Fruit fly (Drosophila melanogaster): ENCODE data around the gene CG15443.
A peak's percentile ranks its signal among the peaks of the same experiment; 100 is the strongest.

Gene CG15443

dm6 chr2L:4418819-4419218 lies 44.4 kb downstream of the CG15443 start (continued):
- TF ChIP-seq bbx (GFP tag; IDR thresholded peaks at IDR 0.05; ENCODE audit: partially characterized antibody) (peak; percentile 67), knrl (GFP tag; IDR thresholded peaks at IDR 0.05; ENCODE audit: partially characterized antibody) (peak; percentile 42; the same call in 1 of the 3 replicates), hb (GFP tag; IDR thresholded peaks at IDR 0.05; ENCODE audit: partially characterized antibody) (peak; percentile 50; the same call in 1 of the 3 replicates), dmrt99B (tag; optimal IDR thresholded peaks at IDR 0.05) (no peak), CG18476 (GFP tag; optimal IDR thresholded peaks at IDR 0.05) (no peak), Taf1 (GFP tag; IDR thresholded peaks at IDR 0.05) (no peak), CG16813 (GFP tag; IDR thresholded peaks at IDR 0.05; ENCODE audit: partially characterized antibody) (peak; percentile 50; the same call in 2 of the 3 replicates), CG11695 (GFP tag; IDR thresholded peaks at IDR 0.05) (no peak), tna (GFP tag; IDR thresholded peaks at IDR 0.05; ENCODE audit: partially characterized antibody) (peak; percentile 21; the same call in 1 of the 2 replicates), bcd (GFP tag; optimal IDR thresholded peaks at IDR 0.05) (no peak), ato (GFP tag; IDR thresholded peaks at IDR 0.05; ENCODE audit: partially characterized antibody) (peak; percentile 37; the same call in 1 of the 2 replicates), CG34224 (GFP tag; IDR thresholded peaks at IDR 0.05; ENCODE audit: partially characterized antibody) (0 out of 3 replicates have a peak, but pooled peaks have one; percentile 35)

dm6 chr2L:4417982-4418381 lies 45.3 kb downstream of the CG15443 start:
- peak; percentile 45; the same call in 1 of the 3 replicates for TF ChIP-seq ase (GFP tag; IDR thresholded peaks at IDR 0.05)
- no peak for TF ChIP-seq CG16815 (GFP tag; optimal IDR thresholded peaks at IDR 0.05)
- no peak for TF ChIP-seq Nf-YC (tag; optimal IDR thresholded peaks at IDR 0.05)
- TF ChIP-seq CG12219 (GFP tag; optimal IDR thresholded peaks at IDR 0.05) = no peak
- TF ChIP-seq phol (tag; optimal IDR thresholded peaks at IDR 0.05) = no peak
- TF ChIP-seq HLH54F (GFP tag; optimal IDR thresholded peaks at IDR 0.05) = no peak
- TF ChIP-seq dmrt11E (tag; optimal IDR thresholded peaks at IDR 0.05) = no peak
- TF ChIP-seq CG4404 (GFP tag; IDR thresholded peaks at IDR 0.05) = no peak
- TF ChIP-seq MTF-1 (GFP tag; optimal IDR thresholded peaks at IDR 0.05; ENCODE audit: borderline replicate concordance) = no peak
- TF ChIP-seq CG8089 (GFP tag; optimal IDR thresholded peaks at IDR 0.05) = no peak
- 0 out of 2 replicates have a peak, but pooled peaks have one; percentile 38 for TF ChIP-seq ttk (GFP tag; IDR thresholded peaks at IDR 0.05)
- TF ChIP-seq CHES-1-like (GFP tag; optimal IDR thresholded peaks at IDR 0.05) = no peak
- no peak for TF ChIP-seq E2f2 (GFP tag; IDR thresholded peaks at IDR 0.05)
- TF ChIP-seq CG13894 (tag; optimal IDR thresholded peaks at IDR 0.05) = no peak
- TF ChIP-seq CG3065 (GFP tag; optimal IDR thresholded peaks at IDR 0.05) = no peak
- peak; percentile 53 for TF ChIP-seq lmd (GFP tag; IDR thresholded peaks at IDR 0.05)
- no peak for TF ChIP-seq zf30C (GFP tag; optimal IDR thresholded peaks at IDR 0.05)
- 0 out of 3 replicates have a peak, but pooled peaks have one; percentile 31 for TF ChIP-seq C15 (GFP tag; IDR thresholded peaks at IDR 0.05)
- TF ChIP-seq nmo (GFP tag; optimal IDR thresholded peaks at IDR 0.05) = no peak
- TF ChIP-seq sr (GFP tag; IDR thresholded peaks at IDR 0.05) = peak; percentile 59; the same call in 1 of the 3 replicates
- TF ChIP-seq sna (GFP tag; IDR thresholded peaks at IDR 0.05; ENCODE audit: partially characterized antibody) = no peak
- no peak for TF ChIP-seq CG18599 (GFP tag; optimal IDR thresholded peaks at IDR 0.05)
- peak; percentile 18 for TF ChIP-seq dmrt99B (tag; optimal IDR thresholded peaks at IDR 0.05)
- TF ChIP-seq run (tag; optimal IDR thresholded peaks at IDR 0.05) = no peak
- TF ChIP-seq CG31224 (GFP tag; IDR thresholded peaks at IDR 0.05) = no peak
- TF ChIP-seq slbo (GFP tag; IDR thresholded peaks at IDR 0.05) = peak; percentile 27; the same call in 1 of the 2 replicates
- TF ChIP-seq Doc3 (GFP tag; IDR thresholded peaks at IDR 0.05; ENCODE audit: partially characterized antibody) = no peak
- TF ChIP-seq CG7372 (GFP tag; IDR thresholded peaks at IDR 0.05) = no peak
- no peak for TF ChIP-seq Myb (GFP tag; optimal IDR thresholded peaks at IDR 0.05)
- TF ChIP-seq ap (GFP tag; IDR thresholded peaks at IDR 0.05) = no peak
- TF ChIP-seq psq (GFP tag; optimal IDR thresholded peaks at IDR 0.05) = no peak
- TF ChIP-seq CG42726 (GFP tag; IDR thresholded peaks at IDR 0.05; ENCODE audit: partially characterized antibody) = 0 out of 2 replicates have a peak, but pooled peaks have one; percentile 60
- no peak for TF ChIP-seq slp2 (GFP tag; optimal IDR thresholded peaks at IDR 0.05)
- no peak for TF ChIP-seq danr (GFP tag; IDR thresholded peaks at IDR 0.05)
- no peak for TF ChIP-seq gfzf (GFP tag; optimal IDR thresholded peaks at IDR 0.05)
- no peak for TF ChIP-seq tgo (GFP tag; IDR thresholded peaks at IDR 0.05)
- no peak for TF ChIP-seq CG11696 (GFP tag; IDR thresholded peaks at IDR 0.05)
- TF ChIP-seq CG13296 (GFP tag; optimal IDR thresholded peaks at IDR 0.05) = no peak

All from whole organism, embryonic.